Fruit fly (Drosophila melanogaster) whole organism, embryonic: ENCODE data around the gene CG31157.

Experiments used
- CG10543 ChIP-seq: fragments of 200-800 bp; sonication (Bioruptor generic); optimal IDR thresholded peaks from 3 replicates; lab custom pipeline; 2017; ENCODE audit warnings: missing biosample characterization, mild to moderate bottlenecking, missing genetic modification characterization, moderate library complexity
- CG10979 ChIP-seq: fragments of 200-800 bp; sonication (Bioruptor generic); optimal IDR thresholded peaks from 2 replicates; lab custom pipeline; 2018; ENCODE audit warnings: missing biosample characterization, mild to moderate bottlenecking, missing genetic modification characterization, moderate library complexity
- CG12744 ChIP-seq: fragments of 200-800 bp; sonication (Bioruptor generic); optimal IDR thresholded peaks from 2 replicates; lab custom pipeline; 2016; ENCODE audit warnings: missing biosample characterization, missing genetic modification characterization
- CG13287 ChIP-seq: fragments of 200-800 bp; sonication (Bioruptor generic); IDR thresholded peaks from 2 replicates; pipeline ENCODE4 v1.3.6; 2022; ENCODE audit warnings: missing biosample characterization, missing genetic modification characterization; ENCODE audit not compliant: partially characterized antibody
- CG15514 ChIP-seq: fragments of 200-800 bp; sonication (Bioruptor generic); optimal IDR thresholded peaks from 3 replicates; lab custom pipeline; 2017; ENCODE audit warnings: missing biosample characterization, missing genetic modification characterization, mild to moderate bottlenecking, moderate library complexity, missing genetic modification reagents
- CG16813 ChIP-seq: fragments of 200-800 bp; sonication (Bioruptor generic); IDR thresholded peaks from 3 replicates; pipeline ENCODE4 v1.3.6; 2022; ENCODE audit warnings: missing biosample characterization, missing genetic modification characterization; ENCODE audit not compliant: partially characterized antibody
- CG2116 ChIP-seq: fragments of 200-800 bp; sonication (Bioruptor generic); optimal IDR thresholded peaks from 3 replicates; lab custom pipeline; 2018; ENCODE audit warnings: missing biosample characterization, mild to moderate bottlenecking, missing genetic modification characterization
- CG31441 ChIP-seq: fragments of 200-800 bp; sonication (Bioruptor generic); IDR thresholded peaks from 2 replicates; pipeline ENCODE4 v1.3.6; 2022; ENCODE audit warnings: missing biosample characterization, missing genetic modification characterization
- CG3163 ChIP-seq: fragments of 200-800 bp; sonication (Bioruptor generic); optimal IDR thresholded peaks from 3 replicates; lab custom pipeline; 2016; ENCODE audit warnings: missing biosample characterization, missing genetic modification characterization
- CG33213 ChIP-seq: fragments of 200-800 bp; sonication (Bioruptor generic); optimal IDR thresholded peaks from 3 replicates; lab custom pipeline; 2016; ENCODE audit warnings: missing biosample characterization, missing genetic modification characterization
- CG4360 ChIP-seq: fragments of 200-800 bp; sonication (Bioruptor generic); IDR thresholded peaks from 2 replicates; pipeline ENCODE4 v1.3.6; 2022; ENCODE audit warnings: missing biosample characterization, missing genetic modification characterization
- CG4617 ChIP-seq: fragments of 200-800 bp; sonication (Bioruptor generic); optimal IDR thresholded peaks from 3 replicates; lab custom pipeline; 2016; ENCODE audit warnings: missing biosample characterization, missing genetic modification characterization, borderline replicate concordance
- CHES-1-like ChIP-seq: fragments of 200-800 bp; sonication (Bioruptor generic); optimal IDR thresholded peaks from 2 replicates; lab custom pipeline; 2016; ENCODE audit warnings: missing biosample characterization, missing genetic modification characterization
- Camta ChIP-seq: fragments of 200-800 bp; sonication (Bioruptor generic); optimal IDR thresholded peaks from 2 replicates; lab custom pipeline; 2016; ENCODE audit warnings: missing biosample characterization, missing genetic modification characterization
- CoRest ChIP-seq: fragments of 200-800 bp; sonication (Bioruptor generic); optimal IDR thresholded peaks from 3 replicates; lab custom pipeline; 2018; ENCODE audit warnings: missing biosample characterization, mild to moderate bottlenecking, missing genetic modification characterization, moderate library complexity
- Dp ChIP-seq: fragments of 200-800 bp; sonication (Bioruptor generic); optimal IDR thresholded peaks from 2 replicates; lab custom pipeline; 2018; ENCODE audit warnings: missing biosample characterization, mild to moderate bottlenecking, missing genetic modification characterization, moderate library complexity
- Dref ChIP-seq: fragments of 200-800 bp; sonication (Bioruptor generic); IDR thresholded peaks from 2 replicates; pipeline ENCODE4 v1.3.6; 2022; ENCODE audit warnings: missing biosample characterization, missing genetic modification characterization
- E2f2 ChIP-seq: fragments of 200-800 bp; sonication (Bioruptor generic); IDR thresholded peaks from 2 replicates; pipeline ENCODE4 v1.3.6; 2022; ENCODE audit warnings: missing biosample characterization, missing genetic modification characterization
- Hmx ChIP-seq: fragments of 200-800 bp; sonication (Bioruptor generic); optimal IDR thresholded peaks from 2 replicates; lab custom pipeline; 2016; ENCODE audit warnings: missing biosample characterization, missing genetic modification characterization
- Hr3 ChIP-seq: fragments of 200-800 bp; sonication (Bioruptor generic); optimal IDR thresholded peaks from 3 replicates; lab custom pipeline; 2016; ENCODE audit warnings: missing biosample characterization, missing genetic modification characterization
- Lim3 ChIP-seq: fragments of 200-800 bp; sonication (Bioruptor generic); IDR thresholded peaks from 2 replicates; pipeline ENCODE4 v1.3.6; 2022; ENCODE audit warnings: missing biosample characterization, missing genetic modification characterization
- MBD-R2 ChIP-seq: fragments of 200-800 bp; sonication (Bioruptor generic); IDR thresholded peaks from 2 replicates; pipeline ENCODE4 v1.3.6; 2022; ENCODE audit warnings: missing biosample characterization, missing genetic modification characterization
- MESR4 ChIP-seq: fragments of 200-800 bp; sonication (Bioruptor generic); optimal IDR thresholded peaks from 2 replicates; lab custom pipeline; 2018; ENCODE audit warnings: missing biosample characterization, mild to moderate bottlenecking, missing genetic modification characterization, moderate library complexity
- Myb ChIP-seq: fragments of 200-800 bp; sonication (Bioruptor generic); optimal IDR thresholded peaks from 2 replicates; lab custom pipeline; 2016; ENCODE audit warnings: missing biosample characterization, missing genetic modification characterization
- Opbp ChIP-seq: fragments of 200-800 bp; sonication (Bioruptor generic); IDR thresholded peaks from 3 replicates; pipeline ENCODE4 v1.3.6; 2022; ENCODE audit warnings: missing biosample characterization, missing genetic modification characterization; ENCODE audit not compliant: partially characterized antibody
- Optix ChIP-seq: fragments of 200-800 bp; sonication (Bioruptor generic); IDR thresholded peaks from 3 replicates; pipeline ENCODE4 v1.3.6; 2022; ENCODE audit warnings: missing biosample characterization, missing genetic modification characterization
- Side ChIP-seq: fragments of 200-800 bp; sonication (Bioruptor generic); optimal IDR thresholded peaks from 2 replicates; lab custom pipeline; 2016; ENCODE audit warnings: missing biosample characterization, missing genetic modification characterization
- Sin3A ChIP-seq: fragments of >200 bp; optimal IDR thresholded peaks from 2 replicates; lab custom pipeline; 2018
- Six4 ChIP-seq: fragments of 200-800 bp; sonication (Bioruptor generic); optimal IDR thresholded peaks from 2 replicates; lab custom pipeline; 2016; ENCODE audit warnings: missing biosample characterization, missing genetic modification characterization
- TFAM ChIP-seq: fragments of 200-800 bp; sonication (Bioruptor generic); optimal IDR thresholded peaks from 2 replicates; lab custom pipeline; 2017; ENCODE audit warnings: missing biosample characterization, missing genetic modification characterization, inconsistent platforms
- YL-1 ChIP-seq: fragments of 200-800 bp; sonication (Bioruptor generic); optimal IDR thresholded peaks from 3 replicates; lab custom pipeline; 2017; ENCODE audit warnings: missing biosample characterization, mild to moderate bottlenecking, missing genetic modification characterization
- chm ChIP-seq: fragments of 200-800 bp; sonication (Bioruptor generic); IDR thresholded peaks from 2 replicates; pipeline ENCODE4 v1.3.6; 2022; ENCODE audit warnings: missing biosample characterization, missing genetic modification characterization
- fd64A ChIP-seq: fragments of 200-800 bp; sonication (Bioruptor generic); optimal IDR thresholded peaks from 3 replicates; lab custom pipeline; 2018; ENCODE audit warnings: missing biosample characterization, mild to moderate bottlenecking, missing genetic modification characterization
- gfzf ChIP-seq: fragments of 200-800 bp; sonication (Bioruptor generic); optimal IDR thresholded peaks from 2 replicates; lab custom pipeline; 2016; ENCODE audit warnings: missing biosample characterization, mild to moderate bottlenecking, missing genetic modification characterization, moderate library complexity
- gsb-n ChIP-seq: fragments of 200-800 bp; sonication (Bioruptor generic); optimal IDR thresholded peaks from 3 replicates; lab custom pipeline; 2018; ENCODE audit warnings: missing biosample characterization, mild to moderate bottlenecking, missing genetic modification characterization
- jumu ChIP-seq: fragments of 200-800 bp; sonication (Bioruptor generic); optimal IDR thresholded peaks from 3 replicates; lab custom pipeline; 2016; ENCODE audit warnings: missing biosample characterization, missing genetic modification characterization
- mam ChIP-seq: fragments of 200-800 bp; sonication (Bioruptor generic); optimal IDR thresholded peaks from 3 replicates; lab custom pipeline; 2016; ENCODE audit warnings: missing biosample characterization, missing genetic modification characterization
- nerfin-2 ChIP-seq: fragments of 200-800 bp; sonication (Bioruptor generic); IDR thresholded peaks from 2 replicates; pipeline ENCODE4 v1.3.6; 2022; ENCODE audit warnings: missing biosample characterization, missing genetic modification characterization; ENCODE audit not compliant: partially characterized antibody
- phol ChIP-seq: fragments of 200-800 bp; sonication (Bioruptor generic); optimal IDR thresholded peaks from 3 replicates; lab custom pipeline; 2018; ENCODE audit warnings: missing biosample characterization, mild to moderate bottlenecking, missing genetic modification characterization, moderate library complexity
- row ChIP-seq: fragments of 200-800 bp; sonication (Bioruptor generic); IDR thresholded peaks from 3 replicates; pipeline ENCODE4 v1.3.6; 2022; ENCODE audit warnings: missing biosample characterization, missing genetic modification characterization
- sens ChIP-seq: fragments of 200-800 bp; sonication (Bioruptor generic); peaks from one replicate; lab custom pipeline; 2016; ENCODE audit warnings: missing biosample characterization, missing genetic modification characterization
- seq ChIP-seq: fragments of 200-800 bp; sonication (Bioruptor generic); IDR thresholded peaks from 2 replicates; pipeline ENCODE4 v1.3.6; 2022; ENCODE audit warnings: missing biosample characterization, missing genetic modification characterization
- so ChIP-seq: fragments of 200-800 bp; sonication (Bioruptor generic); IDR thresholded peaks from 3 replicates; pipeline ENCODE4 v1.3.6; 2022; ENCODE audit warnings: missing biosample characterization, missing genetic modification characterization
- tll ChIP-seq, 2 experiments: fragments of 200-800 bp in 1 of 2; fragments of >200 bp in 1 of 2; sonication (Bioruptor generic) in 1 of 2; optimal IDR thresholded peaks; 2 replicates each; lab custom pipeline; 2017 to 2019; ENCODE audit warnings: missing biosample characterization in 2 of 2, missing genetic modification characterization in 2 of 2, mild to moderate bottlenecking in 1 of 2, moderate library complexity in 1 of 2
- unc-4 ChIP-seq: fragments of 200-800 bp; sonication (Bioruptor generic); IDR thresholded peaks from 2 replicates; pipeline ENCODE4 v1.3.6; 2022; ENCODE audit warnings: missing biosample characterization, missing genetic modification characterization; ENCODE audit not compliant: partially characterized antibody
- vnd ChIP-seq: fragments of 200-800 bp; sonication (Bioruptor generic); IDR thresholded peaks from 3 replicates; pipeline ENCODE4 v1.3.6; 2022; ENCODE audit warnings: missing biosample characterization, missing genetic modification characterization; ENCODE audit not compliant: partially characterized antibody

The CG31157 gene

dm6 chr3R:13051942-13052693 is 4.6 kb downstream of the CG31157 start, which contains the start of gene pic (continued):
- TF ChIP-seq Dref (GFP tag; lab: Robert Waterston, UW) (peak; percentile 90), phol (tag; lab: Kevin White, UChicago) (peak; percentile 56), CG3163 (GFP tag; lab: Kevin White, UChicago) (peak; percentile 1), CG10543 (no peak), row (peak; percentile 69), Hr3 (no peak), TFAM (no peak), CG2116 (GFP tag; lab: Kevin White, UChicago) (peak; percentile 100), CG16813 (GFP tag; lab: Robert Waterston, UW) (peak; percentile 81), seq (GFP tag; lab: Robert Waterston, UW) (no peak), chm (no peak), CG13287 (GFP tag; lab: Robert Waterston, UW) (peak; percentile 87), CoRest (tag; lab: Kevin White, UChicago) (peak; percentile 52), gfzf (peak; percentile 90), Dp (GFP tag; lab: Kevin White, UChicago) (peak; percentile 90), Six4 (no peak), MESR4 (GFP tag; lab: Kevin White, UChicago) (peak; percentile 78), CG4617 (GFP tag; lab: Kevin White, UChicago) (peak; percentile 36), gsb-n (no peak), CG15514 (GFP tag; lab: Kevin White, UChicago) (peak; percentile 13), CG4360 (GFP tag; lab: Robert Waterston, UW) (peak; percentile 21; the same call in 1 of the 2 replicates), CG33213 (GFP tag; lab: Kevin White, UChicago) (peak; percentile 37), CG12744 (GFP tag; lab: Kevin White, UChicago) (no peak), tll (GFP tag; optimal IDR thresholded peaks at IDR 0.05; lab: Kevin White, UChicago) (peak; percentile 64 to 67), nerfin-2 (GFP tag; lab: Robert Waterston, UW) (peak; percentile 57; the same call in 1 of the 2 replicates), Myb (peak; percentile 77), CG31441 (peak; percentile 9; the same call in 1 of the 2 replicates), so (no peak), mam (GFP tag; lab: Kevin White, UChicago) (peak; percentile 6), CG10979 (no peak), Sin3A (lab: Kevin White, UChicago) (peak; percentile 93), vnd (GFP tag; lab: Robert Waterston, UW) (peak; percentile 70), Side (GFP tag; lab: Kevin White, UChicago) (peak; percentile 18), MBD-R2 (GFP tag; lab: Robert Waterston, UW) (peak; percentile 56; the same call in 1 of the 2 replicates), Camta (GFP tag; lab: Kevin White, UChicago) (no peak), fd64A (no peak), E2f2 (peak; percentile 93), Optix (GFP tag; lab: Robert Waterston, UW) (no peak), CHES-1-like (GFP tag; lab: Kevin White, UChicago) (peak; percentile 37), Lim3 (GFP tag; lab: Robert Waterston, UW) (no peak), Opbp (GFP tag; lab: Robert Waterston, UW) (peak; percentile 71), sens (GFP tag; lab: Kevin White, UChicago) (peak; percentile 74), YL-1 (GFP tag; lab: Kevin White, UChicago) (peak; percentile 55), Hmx (GFP tag; lab: Kevin White, UChicago) (no peak), unc-4 (GFP tag; lab: Robert Waterston, UW) (peak; percentile 72), jumu (GFP tag; lab: Kevin White, UChicago) (peak; percentile 21)
